Worm (Caenorhabditis elegans): ENCODE data around the gene Y17G7B.22.

DNA sequence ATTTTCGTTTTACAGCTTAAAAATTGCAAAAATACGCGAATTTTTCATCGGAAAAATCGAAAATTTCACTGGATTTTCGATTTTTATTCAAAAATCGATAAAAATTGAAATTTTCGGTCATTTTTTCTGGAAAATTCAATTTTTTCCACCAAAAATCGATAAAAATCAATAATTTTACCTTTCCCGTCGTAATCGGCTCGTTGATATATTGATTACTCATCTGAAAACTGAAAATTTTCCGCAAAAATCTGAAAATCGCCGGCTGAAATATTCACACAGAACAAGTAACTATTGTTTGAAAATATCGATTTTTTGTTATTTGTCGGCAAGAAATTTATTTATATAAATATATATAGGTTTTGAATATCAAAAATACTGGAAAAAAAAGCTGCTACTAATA, 31.3 kb upstream of the Y17G7B.22 start, which contains the start of gene cyn-16:
- no peak for TF ChIP-seq ets-7 (tag; optimal IDR thresholded peaks at IDR 0.05)
- TF ChIP-seq tbx-11 (GFP tag; IDR thresholded peaks at IDR 0.05) = no peak
- TF ChIP-seq ama-1 (optimal IDR thresholded peaks at IDR 0.05) = no peak
- TF ChIP-seq scrt-1 (GFP tag; IDR thresholded peaks at IDR 0.05) = no peak
- TF ChIP-seq ceh-36 (tag; optimal IDR thresholded peaks at IDR 0.05) = no peak
- no peak for TF ChIP-seq sea-1 (GFP tag; conservative IDR thresholded peaks at IDR 0.05)
- TF ChIP-seq B0310.2 (tag; optimal IDR thresholded peaks at IDR 0.05) = no peak
- TF ChIP-seq tbx-37 (GFP tag; conservative IDR thresholded peaks at IDR 0.05) = no peak
- TF ChIP-seq flt-1 (GFP tag; IDR thresholded peaks at IDR 0.05) = no peak
- TF ChIP-seq hmg-4 (GFP tag; optimal IDR thresholded peaks at IDR 0.05) = no peak
- TF ChIP-seq F13C5.2 (tag; optimal IDR thresholded peaks at IDR 0.05) = no peak
- TF ChIP-seq tra-4 (tag; optimal IDR thresholded peaks at IDR 0.05) = no peak
- no peak for TF ChIP-seq pes-1 (GFP tag; IDR thresholded peaks at IDR 0.05)
- no peak for TF ChIP-seq hnd-1 (tag; optimal IDR thresholded peaks at IDR 0.05)

Data from whole organism, early embryonic.